Worm (Caenorhabditis elegans): ENCODE data around the gene B0524.5.
A peak's percentile ranks its signal among the peaks of the same experiment; 100 is the strongest.

Gene B0524.5

DNA sequence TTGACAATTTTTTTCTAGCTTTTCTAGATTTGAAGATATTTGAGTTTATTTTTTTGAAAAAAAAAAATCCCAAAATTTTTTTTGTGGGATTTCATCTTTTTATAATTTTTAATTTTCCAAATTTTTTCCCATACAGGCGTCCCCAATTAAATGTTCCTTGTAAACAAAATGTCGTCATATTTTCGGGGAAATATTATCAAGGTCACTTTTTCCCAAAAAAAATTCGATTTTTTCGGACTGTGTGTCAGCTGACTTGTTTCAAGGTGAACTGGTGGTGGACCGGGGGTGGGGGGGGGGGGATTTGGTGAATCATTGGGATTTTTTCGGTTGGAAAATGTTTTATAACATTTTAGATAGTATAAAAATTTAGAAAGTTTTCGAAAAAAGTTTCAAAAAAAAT lies 37.0 kb downstream of the B0524.5 start:
- TF ChIP-seq ama-1 (optimal IDR thresholded peaks at IDR 0.05) (no peak), ceh-82 (tag; optimal IDR thresholded peaks at IDR 0.05) (no peak), unc-130 (tag; optimal IDR thresholded peaks at IDR 0.05) (no peak), alr-1 (tag; optimal IDR thresholded peaks at IDR 0.05; ENCODE audit: borderline replicate concordance) (no peak), fkh-4 (tag; optimal IDR thresholded peaks at IDR 0.05; ENCODE audit: borderline replicate concordance) (no peak), grh-1 (GFP tag; IDR thresholded peaks at IDR 0.05) (0 out of 2 replicates have a peak, but pooled peaks have one; percentile 17), hpl-2 (GFP tag; optimal IDR thresholded peaks at IDR 0.05) (no peak), blmp-1 (tag; optimal IDR thresholded peaks at IDR 0.05) (peak; percentile 26), elt-3 (tag; optimal IDR thresholded peaks at IDR 0.05) (no peak), ceh-8 (GFP tag; optimal IDR thresholded peaks at IDR 0.05) (no peak), C16A3.4 (tag; optimal IDR thresholded peaks at IDR 0.05) (no peak), efl-3 (GFP tag; optimal IDR thresholded peaks at IDR 0.05) (no peak), pag-3 (tag; optimal IDR thresholded peaks at IDR 0.05; ENCODE audit: borderline replicate concordance, insufficient read depth) (no peak), pqm-1 (tag; optimal IDR thresholded peaks at IDR 0.05) (no peak), nhr-85 (tag) (peak; percentile 82), nhr-90 (tag; optimal IDR thresholded peaks at IDR 0.05; ENCODE audit: poor library complexity) (no peak), dpl-1 (GFP tag; optimal IDR thresholded peaks at IDR 0.05) (no peak), lin-14 (GFP tag; optimal IDR thresholded peaks at IDR 0.05) (peak; percentile 51)

DNA sequence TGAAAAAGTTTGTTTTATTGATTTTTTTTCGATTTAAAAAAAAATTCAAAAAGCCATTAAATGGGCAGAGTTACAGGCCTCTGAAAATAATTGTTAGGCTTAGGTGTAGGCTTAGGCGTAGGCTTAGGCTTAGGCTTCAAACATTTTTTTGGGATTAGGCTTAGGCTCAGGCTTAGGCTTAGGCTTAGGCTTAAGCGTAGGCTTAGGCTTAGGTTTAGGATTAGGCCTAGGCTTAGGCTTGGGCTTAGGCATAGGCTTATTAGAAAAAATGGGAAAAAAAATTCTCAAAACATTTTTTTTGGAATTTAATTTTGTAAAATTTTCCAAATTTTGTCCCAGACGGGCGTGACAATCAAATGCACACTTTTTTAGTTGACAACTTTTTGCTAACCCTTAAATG lies 37.5 kb downstream of the B0524.5 start:
- TF ChIP-seq nhr-47 (tag; optimal IDR thresholded peaks at IDR 0.05) (no peak), hlh-4 (tag; optimal IDR thresholded peaks at IDR 0.05) (no peak), fkh-4 (tag; optimal IDR thresholded peaks at IDR 0.05; ENCODE audit: borderline replicate concordance) (no peak), zip-4 (GFP tag; optimal IDR thresholded peaks at IDR 0.05) (no peak), ceh-8 (GFP tag; optimal IDR thresholded peaks at IDR 0.05) (no peak), alr-1 (tag; optimal IDR thresholded peaks at IDR 0.05; ENCODE audit: borderline replicate concordance) (no peak), isw-1 (GFP tag; IDR thresholded peaks at IDR 0.05) (no peak), skn-1 (tag; optimal IDR thresholded peaks at IDR 0.05) (no peak), mep-1 (tag; optimal IDR thresholded peaks at IDR 0.05) (no peak), pqm-1 (tag; optimal IDR thresholded peaks at IDR 0.05) (no peak), blmp-1 (tag; optimal IDR thresholded peaks at IDR 0.05) (no peak), lin-35 (GFP tag; optimal IDR thresholded peaks at IDR 0.05) (no peak), unc-30 (tag; optimal IDR thresholded peaks at IDR 0.05) (no peak)

DNA sequence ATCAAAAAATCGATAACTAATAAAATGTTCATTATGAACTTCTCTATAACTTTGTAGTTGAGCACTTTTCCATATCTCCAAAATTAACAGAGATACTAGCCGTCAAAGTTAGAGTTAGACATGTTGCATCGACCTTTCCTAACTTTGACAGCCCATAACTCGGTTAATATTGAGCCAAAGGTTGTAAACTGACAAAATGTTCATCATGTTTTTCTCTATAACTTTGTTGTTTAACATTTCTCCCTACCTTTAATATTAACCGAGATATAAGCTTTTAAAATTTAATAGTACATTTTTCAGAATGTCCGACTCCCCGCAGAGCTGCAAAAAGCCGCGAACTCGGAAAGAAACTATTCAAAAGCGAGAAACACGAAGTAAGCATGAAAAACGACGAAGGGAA lies 38.6 kb downstream of the B0524.5 start, which contains the start of gene hlh-33:
hlh-33 (plus strand) TSS at position 301 of the 400 bp plus-strand sequence.
- TF ChIP-seq efl-1 (optimal IDR thresholded peaks at IDR 0.05) (no peak), efl-1 (GFP tag; optimal IDR thresholded peaks at IDR 0.05 in 1 of 2) (peak in 1 of 2 experiments; percentile 87), zip-4 (GFP tag; optimal IDR thresholded peaks at IDR 0.05) (no peak), nhr-85 (tag) (peak; percentile 43)

DNA sequence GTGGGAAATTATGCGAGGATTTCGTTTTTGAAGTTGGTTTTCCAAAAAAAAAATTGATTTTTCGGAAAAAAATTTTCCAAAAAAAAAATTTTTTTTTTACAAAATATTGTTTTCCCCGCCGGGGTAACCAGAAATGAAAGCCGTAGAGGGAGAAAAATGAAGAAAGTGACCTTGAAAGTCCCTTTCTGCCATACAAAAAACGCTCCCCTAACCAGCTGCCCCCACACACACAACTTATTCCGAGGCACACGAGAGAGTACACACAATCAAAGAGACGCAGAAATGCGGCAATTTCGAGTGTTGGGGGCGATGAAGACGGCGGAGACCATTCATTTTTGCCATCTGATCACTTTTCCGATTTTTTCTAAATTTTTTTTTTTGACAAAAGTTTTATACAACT lies 39.7 kb downstream of the B0524.5 start:
- TF ChIP-seq nhr-20 (tag; optimal IDR thresholded peaks at IDR 0.05) (peak; percentile 6), lin-13 (GFP tag; optimal IDR thresholded peaks at IDR 0.05) (peak; percentile 40), mep-1 (tag; optimal IDR thresholded peaks at IDR 0.05) (peak; percentile 20), aha-1 (tag; optimal IDR thresholded peaks at IDR 0.05) (no peak), nhr-77 (tag; optimal IDR thresholded peaks at IDR 0.05) (no peak), unc-98 (GFP tag; IDR thresholded peaks at IDR 0.05) (no peak), lin-35 (GFP tag; optimal IDR thresholded peaks at IDR 0.05) (peak in 1 of 2 experiments; percentile 60), snu-23 (GFP tag; optimal IDR thresholded peaks at IDR 0.05) (peak; percentile 45), mdl-1 (tag; optimal IDR thresholded peaks at IDR 0.05) (peak in 1 of 2 experiments; percentile 12), C04F5.9 (tag; optimal IDR thresholded peaks at IDR 0.05) (no peak), hpl-2 (GFP tag; optimal IDR thresholded peaks at IDR 0.05) (no peak), efl-1 (optimal IDR thresholded peaks at IDR 0.05) (peak in 1 of 2 experiments; percentile 38), efl-1 (GFP tag; optimal IDR thresholded peaks at IDR 0.05 in 1 of 2) (peak; percentile 11 to 91), lir-3 (tag; optimal IDR thresholded peaks at IDR 0.05; ENCODE audit: poor library complexity) (no peak), nhr-85 (tag) (peak; percentile 66), skn-1 (tag; optimal IDR thresholded peaks at IDR 0.05) (peak; percentile 40), dsc-1 (tag; optimal IDR thresholded peaks at IDR 0.05) (no peak), irx-1 (tag; optimal IDR thresholded peaks at IDR 0.05) (no peak), efl-3 (GFP tag; optimal IDR thresholded peaks at IDR 0.05) (no peak), fkh-8 (tag; optimal IDR thresholded peaks at IDR 0.05) (no peak), pqm-1 (tag; optimal IDR thresholded peaks at IDR 0.05) (no peak), pag-3 (tag; optimal IDR thresholded peaks at IDR 0.05; ENCODE audit: borderline replicate concordance, insufficient read depth) (peak; percentile 69), isw-1 (GFP tag; IDR thresholded peaks at IDR 0.05) (no peak), lin-39 (tag; optimal IDR thresholded peaks at IDR 0.05) (no peak), elt-3 (tag; optimal IDR thresholded peaks at IDR 0.05) (peak in 1 of 6 experiments; percentile 64), egl-27 (tag; optimal IDR thresholded peaks at IDR 0.05) (no peak), lsy-2 (tag; optimal IDR thresholded peaks at IDR 0.05) (peak in 1 of 2 experiments; percentile 23), dpl-1 (GFP tag; optimal IDR thresholded peaks at IDR 0.05) (peak; percentile 3 to 47 (median 32)), blmp-1 (tag; optimal IDR thresholded peaks at IDR 0.05) (peak; percentile 97)
